Fruit fly (Drosophila melanogaster): ENCODE data around the gene CG4116.

Gene CG4116

dm6 chrX:3036527-3036926 lies 30.8 kb downstream of the CG4116 start (continued):
- TF ChIP-seq Sox102F (GFP tag; optimal IDR thresholded peaks at IDR 0.05) (peak; percentile 23), CG11504 (tag; optimal IDR thresholded peaks at IDR 0.05) (peak; percentile 54), sob (GFP tag; IDR thresholded peaks at IDR 0.05) (no peak), chn (GFP tag; optimal IDR thresholded peaks at IDR 0.05) (no peak), aop (GFP tag; IDR thresholded peaks at IDR 0.05) (no peak), D19A (tag; optimal IDR thresholded peaks at IDR 0.05) (no peak), slou (GFP tag; optimal IDR thresholded peaks at IDR 0.05) (no peak), Taf1 (GFP tag; IDR thresholded peaks at IDR 0.05) (no peak), oc (tag; optimal IDR thresholded peaks at IDR 0.05) (no peak), CG30020 (tag; optimal IDR thresholded peaks at IDR 0.05) (no peak), gfzf (GFP tag; optimal IDR thresholded peaks at IDR 0.05) (no peak), CG12391 (tag; optimal IDR thresholded peaks at IDR 0.05) (peak; percentile 18), CG7963 (GFP tag; IDR thresholded peaks at IDR 0.05; ENCODE audit: partially characterized antibody) (no peak), D (optimal IDR thresholded peaks at IDR 0.05) (no peak), D (GFP tag; optimal IDR thresholded peaks at IDR 0.05) (peak; percentile 23), CG12299 (tag; optimal IDR thresholded peaks at IDR 0.05) (no peak), nerfin-1 (tag; optimal IDR thresholded peaks at IDR 0.05) (no peak), Gug (GFP tag; IDR thresholded peaks at IDR 0.05) (no peak), CG10147 (GFP tag; optimal IDR thresholded peaks at IDR 0.05) (no peak), Atf3 (GFP tag; optimal IDR thresholded peaks at IDR 0.05) (no peak), Usf (GFP tag; optimal IDR thresholded peaks at IDR 0.05) (no peak), Spps (tag; optimal IDR thresholded peaks at IDR 0.05) (no peak), CG10959 (GFP tag; IDR thresholded peaks at IDR 0.05) (no peak), Rx (GFP tag; IDR thresholded peaks at IDR 0.05) (no peak), CG14860 (GFP tag; IDR thresholded peaks at IDR 0.05; ENCODE audit: partially characterized antibody) (no peak), CG6791 (GFP tag; IDR thresholded peaks at IDR 0.05; ENCODE audit: partially characterized antibody) (no peak), wor (GFP tag; IDR thresholded peaks at IDR 0.05) (no peak), CG5953 (GFP tag; IDR thresholded peaks at IDR 0.05) (no peak), bab2 (GFP tag; optimal IDR thresholded peaks at IDR 0.05) (peak; percentile 1), CG17385 (GFP tag; optimal IDR thresholded peaks at IDR 0.05) (peak; percentile 2), CG11398 (GFP tag; optimal IDR thresholded peaks at IDR 0.05) (no peak), CG8765 (GFP tag; IDR thresholded peaks at IDR 0.05) (no peak), stwl (tag; optimal IDR thresholded peaks at IDR 0.05) (no peak), bowl (GFP tag; IDR thresholded peaks at IDR 0.05) (no peak), CG2199 (GFP tag; IDR thresholded peaks at IDR 0.05) (no peak), CG18262 (tag; optimal IDR thresholded peaks at IDR 0.05) (peak; percentile 23), cas (GFP tag; IDR thresholded peaks at IDR 0.05) (no peak), slp2 (GFP tag; optimal IDR thresholded peaks at IDR 0.05) (no peak), Camta (GFP tag; optimal IDR thresholded peaks at IDR 0.05) (peak; percentile 1), Gsc (GFP tag; IDR thresholded peaks at IDR 0.05) (no peak), CG3726 (GFP tag; IDR thresholded peaks at IDR 0.05) (no peak), ken (GFP tag; IDR thresholded peaks at IDR 0.05) (no peak), p53 (GFP tag; optimal IDR thresholded peaks at IDR 0.05) (no peak), chinmo (GFP tag; IDR thresholded peaks at IDR 0.05; ENCODE audit: partially characterized antibody) (no peak), CG17802 (tag; optimal IDR thresholded peaks at IDR 0.05) (no peak), CG16863 (GFP tag; optimal IDR thresholded peaks at IDR 0.05) (no peak), CG18764 (GFP tag; optimal IDR thresholded peaks at IDR 0.05) (no peak), fru (optimal IDR thresholded peaks at IDR 0.05) (no peak), CG43689 (GFP tag; IDR thresholded peaks at IDR 0.05) (no peak), CG12071 (GFP tag; optimal IDR thresholded peaks at IDR 0.05) (no peak), CG17912 (GFP tag; optimal IDR thresholded peaks at IDR 0.05) (no peak), Mrtf (GFP tag; IDR thresholded peaks at IDR 0.05) (no peak), Dbx (GFP tag; IDR thresholded peaks at IDR 0.05) (0 out of 3 replicates have a peak, but pooled peaks have one; percentile 32)
